Fruit fly (Drosophila melanogaster): ENCODE results near the gene Krn.

Krn gene

dm6 chr3L:17613292-17613734 is 40.8 kb downstream of the Krn start (continued):
- no peak for TF ChIP-seq tin (GFP tag; optimal IDR thresholded peaks at IDR 0.05)
- TF ChIP-seq Hr51 (GFP tag; optimal IDR thresholded peaks at IDR 0.05): peak in 1 of 2 experiments; percentile 45

- TF ChIP-seq peb (GFP tag; IDR thresholded peaks at IDR 0.05) (no peak), zfh2 (GFP tag; optimal IDR thresholded peaks at IDR 0.05) (no peak), Hmx (GFP tag; optimal IDR thresholded peaks at IDR 0.05) (no peak), CG18764 (GFP tag; optimal IDR thresholded peaks at IDR 0.05) (no peak), CG2129 (GFP tag; IDR thresholded peaks at IDR 0.05; ENCODE audit: partially characterized antibody) (no peak), Poxn (GFP tag; IDR thresholded peaks at IDR 0.05) (no peak), CG9797 (GFP tag; optimal IDR thresholded peaks at IDR 0.05) (no peak), CG1647 (GFP tag; optimal IDR thresholded peaks at IDR 0.05) (no peak), CG18476 (GFP tag; optimal IDR thresholded peaks at IDR 0.05) (no peak), Max (GFP tag; optimal IDR thresholded peaks at IDR 0.05) (peak; percentile 50), Blimp-1 (GFP tag; optimal IDR thresholded peaks at IDR 0.05) (no peak), oc (tag; optimal IDR thresholded peaks at IDR 0.05) (no peak), CG6272 (GFP tag; IDR thresholded peaks at IDR 0.05) (no peak), CG31388 (GFP tag; optimal IDR thresholded peaks at IDR 0.05) (no peak), gem (tag; optimal IDR thresholded peaks at IDR 0.05) (no peak), ERR (GFP tag; optimal IDR thresholded peaks at IDR 0.05) (no peak), Mrtf (GFP tag; IDR thresholded peaks at IDR 0.05) (no peak), CG8359 (GFP tag; optimal IDR thresholded peaks at IDR 0.05; ENCODE audit: borderline replicate concordance) (no peak), gcm (GFP tag; optimal IDR thresholded peaks at IDR 0.05) (no peak), Atf3 (GFP tag; optimal IDR thresholded peaks at IDR 0.05) (no peak), disco-r (GFP tag; optimal IDR thresholded peaks at IDR 0.05) (no peak), hth (optimal IDR thresholded peaks at IDR 0.05) (no peak), CG15011 (GFP tag; optimal IDR thresholded peaks at IDR 0.05) (no peak), Sin3A (optimal IDR thresholded peaks at IDR 0.05) (no peak), fru (optimal IDR thresholded peaks at IDR 0.05) (no peak), sug (tag; optimal IDR thresholded peaks at IDR 0.05) (peak; percentile 21), CG2678 (tag; optimal IDR thresholded peaks at IDR 0.05) (no peak), gsb (GFP tag; IDR thresholded peaks at IDR 0.05) (no peak), CG11696 (GFP tag; IDR thresholded peaks at IDR 0.05) (no peak), CG10274 (GFP tag; optimal IDR thresholded peaks at IDR 0.05) (no peak), CG4854 (GFP tag; optimal IDR thresholded peaks at IDR 0.05) (no peak), Dip3 (GFP tag; optimal IDR thresholded peaks at IDR 0.05) (no peak), caup (GFP tag; optimal IDR thresholded peaks at IDR 0.05; ENCODE audit: severe bottlenecking) (no peak), CG6254 (GFP tag; optimal IDR thresholded peaks at IDR 0.05) (no peak), CG9215 (GFP tag; IDR thresholded peaks at IDR 0.05) (no peak), CG2199 (GFP tag; IDR thresholded peaks at IDR 0.05) (peak; percentile 73; the same call in 1 of the 3 replicates), CG14710 (tag; optimal IDR thresholded peaks at IDR 0.05) (no peak), sna (GFP tag; IDR thresholded peaks at IDR 0.05; ENCODE audit: partially characterized antibody) (no peak), CG11456 (GFP tag; IDR thresholded peaks at IDR 0.05) (no peak), D19B (GFP tag; optimal IDR thresholded peaks at IDR 0.05) (no peak), repo (GFP tag; optimal IDR thresholded peaks at IDR 0.05) (no peak), CG5953 (GFP tag; IDR thresholded peaks at IDR 0.05) (no peak), klu (GFP tag; IDR thresholded peaks at IDR 0.05) (no peak), CG6683 (GFP tag; optimal IDR thresholded peaks at IDR 0.05) (no peak), row (GFP tag; IDR thresholded peaks at IDR 0.05) (no peak), CG11093 (GFP tag; IDR thresholded peaks at IDR 0.05) (no peak), CG7987 (GFP tag; optimal IDR thresholded peaks at IDR 0.05) (no peak), Ssrp (tag; optimal IDR thresholded peaks at IDR 0.05) (no peak)
Measured at dm6 chr3L:17611864-17612505, 42.1 kb downstream of the Krn start.

Data from whole organism, embryonic.